Worm (Caenorhabditis elegans) whole organism, young adult: ENCODE data around the gene Y110A2AL.1.
A peak's percentile ranks its signal among the peaks of the same experiment; 100 is the strongest.
"Not testable (repeated sequence)": the region's sequence is repeated elsewhere in the genome, so short reads cannot be mapped to it uniquely, and the experiment has no call there.

Source experiments
- B0019.2 ChIP-seq: fragments of 200-800 bp; sonication (Bioruptor generic); conservative IDR thresholded peaks from 2 replicates; pipeline ENCODE4 v1.3.6; 2022; ENCODE audit warnings: missing genetic modification reagents, missing genetic modification characterization, missing compliant biosample characterization
- C06A6.2 ChIP-seq: fragments of 200-800 bp; sonication (Bioruptor generic); conservative IDR thresholded peaks from 2 replicates; pipeline ENCODE4 v1.3.6; 2022; ENCODE audit warnings: missing genetic modification characterization, missing compliant biosample characterization
- F23B12.7 ChIP-seq: sonication (generic microtip); optimal IDR thresholded peaks from 2 replicates; lab custom pipeline; 2017; ENCODE audit warnings: missing genetic modification characterization, mild to moderate bottlenecking, missing compliant biosample characterization, antibody characterized with exemption, moderate library complexity; ENCODE audit not compliant: insufficient read depth
- F37B4.10 ChIP-seq: fragments of 200-800 bp; sonication (Bioruptor generic); IDR thresholded peaks from 2 replicates; pipeline ENCODE4 v1.3.6; 2022; ENCODE audit warnings: missing genetic modification characterization, missing compliant biosample characterization
- F49E8.2 ChIP-seq: sonication (generic microtip); optimal IDR thresholded peaks from 3 replicates; lab custom pipeline; 2017; ENCODE audit warnings: missing genetic modification characterization, mild to moderate bottlenecking, missing compliant biosample characterization, antibody characterized with exemption, moderate library complexity; ENCODE audit not compliant: insufficient read depth
- F52B5.7 ChIP-seq: sonication (generic microtip); optimal IDR thresholded peaks from 2 replicates; lab custom pipeline; 2016; ENCODE audit warnings: mild to moderate bottlenecking, missing genetic modification characterization, missing compliant biosample characterization
- F57A8.1 ChIP-seq: fragments of 200-800 bp; sonication (Bioruptor generic); optimal IDR thresholded peaks from 2 replicates; lab custom pipeline; 2018; ENCODE audit warnings: mild to moderate bottlenecking, missing genetic modification characterization, moderate library complexity, missing compliant biosample characterization
- K11D2.4 ChIP-seq: fragments of 200-800 bp; sonication (Bioruptor generic); IDR thresholded peaks from 2 replicates; pipeline ENCODE4 v1.3.6; 2022; ENCODE audit warnings: missing genetic modification reagents, missing genetic modification characterization, missing compliant biosample characterization
- K12H6.12 ChIP-seq: fragments of 200-800 bp; sonication (Bioruptor generic); optimal IDR thresholded peaks from 2 replicates; lab custom pipeline; 2018; ENCODE audit warnings: mild to moderate bottlenecking, missing genetic modification characterization, missing compliant biosample characterization
- Y53G8AR.9 ChIP-seq: fragments of 200-800 bp; sonication (Bioruptor generic); conservative IDR thresholded peaks from 2 replicates; pipeline ENCODE4 v1.3.6; 2022; ENCODE audit warnings: missing genetic modification reagents, missing genetic modification characterization, missing compliant biosample characterization
- Y56A3A.18 ChIP-seq: fragments of 200-800 bp; sonication (Bioruptor generic); IDR thresholded peaks from 2 replicates; pipeline ENCODE4 v1.3.6; 2022; ENCODE audit warnings: missing genetic modification reagents, missing genetic modification characterization, missing compliant biosample characterization
- Y67H2A.10 ChIP-seq: fragments of 200-800 bp; sonication (Bioruptor generic); conservative IDR thresholded peaks from 2 replicates; pipeline ENCODE4 v1.3.6; 2022; ENCODE audit warnings: missing genetic modification reagents, missing genetic modification characterization, missing compliant biosample characterization
- ama-1 ChIP-seq, 3 experiments: fragments of 150-350 bp in 1 of 3; sonication (generic microtip) in 2 of 3; optimal IDR thresholded peaks; 2 replicates each; lab custom pipeline; 2014 to 2018; ENCODE audit warnings: missing biosample characterization in 2 of 3, missing genetic modification characterization in 2 of 3, missing genetic modification reagents in 2 of 3
- aptf-3 ChIP-seq: fragments of 200-800 bp; sonication (Bioruptor generic); IDR thresholded peaks from 2 replicates; pipeline ENCODE4 v1.3.6; 2022; ENCODE audit warnings: missing genetic modification characterization, missing compliant biosample characterization
- atf-7 ChIP-seq: sonication (generic microtip); optimal IDR thresholded peaks from 2 replicates; lab custom pipeline; 2017; ENCODE audit warnings: mild to moderate bottlenecking, missing genetic modification characterization, missing compliant biosample characterization
- attf-5 ChIP-seq: fragments of 200-800 bp; sonication (Bioruptor generic); optimal IDR thresholded peaks from 2 replicates; lab custom pipeline; 2018; ENCODE audit warnings: mild to moderate bottlenecking, missing genetic modification characterization, missing compliant biosample characterization
- bed-1 ChIP-seq: fragments of 200-800 bp; sonication (Bioruptor generic); IDR thresholded peaks from 2 replicates; pipeline ENCODE4 v1.3.6; 2022; ENCODE audit warnings: missing genetic modification reagents, missing genetic modification characterization, missing compliant biosample characterization
- ceh-91 ChIP-seq: fragments of 200-800 bp; sonication (Bioruptor generic); IDR thresholded peaks from 2 replicates; pipeline ENCODE4 v1.3.6; 2022; ENCODE audit warnings: missing genetic modification reagents, missing genetic modification characterization, missing compliant biosample characterization
- dox-1 ChIP-seq: fragments of 200-800 bp; sonication (Bioruptor generic); IDR thresholded peaks from 2 replicates; pipeline ENCODE4 v1.3.6; 2022; ENCODE audit warnings: missing genetic modification reagents, missing genetic modification characterization, missing compliant biosample characterization
- efl-1 ChIP-seq: fragments of 150-350 bp; optimal IDR thresholded peaks from 2 replicates; lab custom pipeline; 2014; ENCODE audit warnings: missing biosample characterization, missing genetic modification reagents, missing genetic modification characterization
- ets-4 ChIP-seq: fragments of 200-800 bp; sonication (Bioruptor generic); optimal IDR thresholded peaks from 2 replicates; lab custom pipeline; 2018; ENCODE audit warnings: mild to moderate bottlenecking, missing genetic modification characterization, missing compliant biosample characterization
- hlh-12 ChIP-seq: sonication (generic microtip); optimal IDR thresholded peaks from 2 replicates; lab custom pipeline; 2016; ENCODE audit warnings: missing genetic modification characterization, missing compliant biosample characterization
- lin-40 ChIP-seq: sonication (generic microtip); optimal IDR thresholded peaks from 2 replicates; lab custom pipeline; 2016; ENCODE audit warnings: missing genetic modification characterization, mild to moderate bottlenecking, missing compliant biosample characterization, missing genotype, missing genetic modification reagents
- mcd-1 ChIP-seq: fragments of 200-800 bp; sonication (Bioruptor generic); IDR thresholded peaks from 2 replicates; pipeline ENCODE4 v1.3.6; 2022; ENCODE audit warnings: missing genetic modification reagents, missing genetic modification characterization, missing compliant biosample characterization
- nfya-1 ChIP-seq: sonication (generic microtip); optimal IDR thresholded peaks from 2 replicates; lab custom pipeline; 2017; ENCODE audit warnings: antibody characterized with exemption, missing compliant biosample characterization, missing genetic modification characterization, borderline replicate concordance; ENCODE audit not compliant: insufficient read depth
- nhr-179 ChIP-seq: sonication (generic microtip); optimal IDR thresholded peaks from 2 replicates; lab custom pipeline; 2016; ENCODE audit warnings: mild to moderate bottlenecking, missing genetic modification characterization, missing compliant biosample characterization
- nhr-27 ChIP-seq: fragments of 200-800 bp; sonication (Bioruptor generic); optimal IDR thresholded peaks from 2 replicates; lab custom pipeline; 2018; ENCODE audit warnings: mild to moderate bottlenecking, missing genetic modification characterization, moderate library complexity, missing compliant biosample characterization
- nhr-80 ChIP-seq: sonication (generic microtip); optimal IDR thresholded peaks from 2 replicates; lab custom pipeline; 2016; ENCODE audit warnings: missing genetic modification characterization, missing compliant biosample characterization
- pbrm-1 ChIP-seq: fragments of 200-800 bp; sonication (Bioruptor generic); IDR thresholded peaks from 2 replicates; pipeline ENCODE4 v1.3.6; 2022; ENCODE audit warnings: missing genetic modification reagents, missing genetic modification characterization, missing compliant biosample characterization
- sdz-38 ChIP-seq: sonication (generic microtip); optimal IDR thresholded peaks from 2 replicates; lab custom pipeline; 2016; ENCODE audit warnings: missing genotype, missing genetic modification characterization, missing compliant biosample characterization
- sptf-2 ChIP-seq: fragments of 200-800 bp; sonication (Bioruptor generic); optimal IDR thresholded peaks from 2 replicates; lab custom pipeline; 2018; ENCODE audit warnings: mild to moderate bottlenecking, missing genetic modification characterization, missing compliant biosample characterization
- ztf-22 ChIP-seq: fragments of 200-800 bp; sonication (Bioruptor generic); optimal IDR thresholded peaks from 2 replicates; lab custom pipeline; 2018; ENCODE audit warnings: mild to moderate bottlenecking, missing genetic modification characterization, moderate library complexity, missing compliant biosample characterization

Y110A2AL.1 gene

DNA sequence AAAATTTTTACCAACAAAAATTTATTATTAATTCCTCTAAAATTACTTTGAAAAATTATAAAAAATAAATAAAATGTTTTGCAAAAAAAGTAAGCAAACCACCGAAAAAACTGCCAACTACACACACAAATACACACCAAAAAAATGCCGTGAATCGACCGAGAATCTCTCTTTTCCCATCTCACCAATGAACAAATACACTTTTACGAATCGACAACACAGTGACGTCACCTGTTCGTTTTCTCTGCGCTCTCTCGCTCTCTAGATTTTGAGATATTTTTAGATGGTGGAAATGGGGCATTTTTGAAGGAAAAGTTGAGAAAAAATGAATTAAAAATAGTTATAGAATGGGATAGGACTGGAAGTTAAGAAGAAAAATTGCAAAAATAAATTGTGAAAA is 42.8 kb upstream of the Y110A2AL.1 start:
- peak; percentile 34 for TF ChIP-seq ama-1 (optimal IDR thresholded peaks at IDR 0.05; lab: Kevin White, UChicago)
- no peak for TF ChIP-seq ama-1 (GFP tag; optimal IDR thresholded peaks at IDR 0.05; lab: Kevin White, UChicago)
- peak; percentile 19 for TF ChIP-seq lin-40 (tag; lab: Kevin White, UChicago)
- no peak for TF ChIP-seq F23B12.7 (tag; lab: Kevin White, UChicago)
- TF ChIP-seq atf-7 = peak; percentile 82

DNA sequence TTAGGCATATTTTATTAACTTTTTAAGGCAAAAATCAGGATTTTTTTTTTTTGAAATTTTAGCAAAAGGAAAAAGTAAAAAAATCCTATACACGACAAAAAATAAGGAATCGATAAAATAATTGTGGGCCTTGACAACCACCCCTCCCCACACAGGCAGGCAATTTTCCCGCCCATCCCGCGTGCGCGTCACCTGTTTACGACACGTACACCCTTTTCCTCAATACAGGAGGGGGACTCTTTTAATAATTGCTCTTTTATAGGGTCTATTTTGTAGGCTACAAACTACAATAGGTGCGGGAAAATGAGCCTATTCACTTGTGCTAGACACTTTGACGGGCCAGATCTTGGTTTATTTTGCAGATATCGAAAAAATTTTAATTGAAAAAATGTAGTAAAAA is 42.4 kb upstream of the Y110A2AL.1 start:
- TF ChIP-seq Y56A3A.18 (GFP tag; lab: Robert Waterston, UW) (0 out of 2 replicates have a peak, but pooled peaks have one; percentile 27), hlh-12 (tag; lab: Kevin White, UChicago) (no peak), efl-1 (GFP tag; lab: Kevin White, UChicago) (no peak), aptf-3 (GFP tag; lab: Robert Waterston, UW) (no peak)

DNA sequence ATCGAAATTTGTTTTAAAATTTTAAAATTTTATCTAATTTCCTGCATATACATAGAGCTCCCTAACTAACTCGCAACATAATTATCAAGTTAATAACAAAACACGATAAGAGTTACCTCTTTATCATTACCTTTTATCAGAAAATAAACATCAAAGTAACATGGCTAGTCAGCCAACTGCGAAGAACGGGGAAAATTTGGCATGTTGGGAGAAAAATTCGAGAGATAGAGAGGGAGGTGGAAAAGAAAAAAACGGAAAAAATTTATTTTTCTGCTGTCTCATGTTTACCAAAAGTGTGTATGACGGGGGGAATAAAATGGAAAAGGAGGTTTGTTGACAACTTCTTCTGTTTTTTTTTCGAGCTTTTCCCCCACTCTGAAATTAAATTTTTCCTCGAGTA is 40.8 kb upstream of the Y110A2AL.1 start:
- no peak for TF ChIP-seq ceh-91 (GFP tag; lab: Robert Waterston, UW)
- TF ChIP-seq bed-1 = no peak
- TF ChIP-seq dox-1 (GFP tag; lab: Robert Waterston, UW) = no peak
- TF ChIP-seq F37B4.10 (GFP tag; lab: Robert Waterston, UW) = no peak
- TF ChIP-seq nhr-27 (tag; lab: Kevin White, UChicago) = no peak
- peak; percentile 10 for TF ChIP-seq attf-5 (GFP tag; lab: Kevin White, UChicago)
- TF ChIP-seq nhr-80 (tag; lab: Kevin White, UChicago) = peak; percentile 66
- TF ChIP-seq sdz-38 = no peak
- TF ChIP-seq F52B5.7 (tag; lab: Kevin White, UChicago) = no peak

DNA sequence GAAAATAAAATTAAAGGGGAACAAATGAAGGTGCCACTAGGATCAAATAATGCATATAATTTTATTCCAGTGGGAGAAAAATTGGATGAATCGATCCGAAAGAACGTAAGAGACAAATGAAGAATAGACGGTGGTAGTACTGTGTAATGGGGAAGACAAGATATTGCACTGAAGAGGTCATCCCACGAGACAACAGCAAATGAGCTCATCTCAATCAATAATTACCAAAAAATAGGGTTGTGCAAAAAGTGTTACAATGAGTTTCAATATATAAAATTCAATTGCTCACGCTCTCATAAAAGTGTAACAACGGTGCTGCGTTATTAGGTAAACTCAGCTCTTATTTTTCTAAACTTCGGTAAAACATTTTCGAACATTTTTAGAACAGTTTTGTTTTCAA is 38.0 kb upstream of the Y110A2AL.1 start, which contains the start of gene K12H6.7:
Gene K12H6.7, minus strand, starts transcription at position 101 of the 400 bp plus-strand sequence.
- no peak for TF ChIP-seq C06A6.2 (GFP tag; lab: Robert Waterston, UW)
- no peak for TF ChIP-seq ama-1 (optimal IDR thresholded peaks at IDR 0.05; lab: Kevin White, UChicago)
- TF ChIP-seq ama-1 (GFP tag; optimal IDR thresholded peaks at IDR 0.05; lab: Kevin White, UChicago) = no peak
- no peak for TF ChIP-seq pbrm-1
- no peak for TF ChIP-seq K12H6.12 (tag; lab: Kevin White, UChicago)
- no peak for TF ChIP-seq nfya-1 (tag; lab: Kevin White, UChicago)
- no peak for TF ChIP-seq Y67H2A.10
- no peak for TF ChIP-seq F57A8.1 (GFP tag; lab: Kevin White, UChicago)
- TF ChIP-seq F49E8.2 (tag; lab: Kevin White, UChicago) = no peak
- no peak for TF ChIP-seq nhr-27 (tag; lab: Kevin White, UChicago)
- no peak for TF ChIP-seq hlh-12 (tag; lab: Kevin White, UChicago)
- TF ChIP-seq mcd-1 (GFP tag; lab: Robert Waterston, UW) = no peak
- no peak for TF ChIP-seq ztf-22 (GFP tag; lab: Kevin White, UChicago)
- no peak for TF ChIP-seq B0019.2
- no peak for TF ChIP-seq ets-4
- TF ChIP-seq Y53G8AR.9 (GFP tag; lab: Robert Waterston, UW) = no peak
- no peak for TF ChIP-seq sptf-2 (GFP tag; lab: Kevin White, UChicago)
- TF ChIP-seq sdz-38 = no peak
- TF ChIP-seq, all 124 proteins: peak for 0

DNA sequence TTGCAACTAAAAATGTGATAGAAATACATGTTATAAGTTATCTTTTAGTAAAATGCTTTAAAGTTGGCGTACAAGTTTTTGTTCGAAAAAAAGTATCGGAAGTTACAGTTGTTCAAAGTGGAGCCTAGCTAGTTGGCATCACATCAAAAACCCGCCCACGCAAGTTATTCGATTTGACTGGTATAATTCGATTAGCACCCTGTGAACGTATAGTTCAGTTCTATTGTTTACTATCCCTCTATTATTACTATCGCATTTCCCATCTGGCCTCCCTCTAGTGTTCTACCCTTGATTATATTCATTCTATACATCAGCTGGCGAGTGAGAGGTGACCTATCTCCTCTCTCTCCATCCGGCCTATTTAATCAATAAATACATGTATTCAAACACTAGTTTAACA is 35.9 kb upstream of the Y110A2AL.1 start, which contains the start of gene Y110A2AL.4:
Gene Y110A2AL.4, plus strand, starts transcription at position 301 of the 400 bp plus-strand sequence.
- not testable (repeated sequence) for TF ChIP-seq K11D2.4 (GFP tag; lab: Robert Waterston, UW); mcd-1 (GFP tag; lab: Robert Waterston, UW); nhr-179 (tag; lab: Kevin White, UChicago)
- TF ChIP-seq, all 124 proteins: peak for 0; not testable (repeated sequence) for 124
